Fruit fly (Drosophila melanogaster): ENCODE data around the gene Sox21b.

The Sox21b gene

DNA sequence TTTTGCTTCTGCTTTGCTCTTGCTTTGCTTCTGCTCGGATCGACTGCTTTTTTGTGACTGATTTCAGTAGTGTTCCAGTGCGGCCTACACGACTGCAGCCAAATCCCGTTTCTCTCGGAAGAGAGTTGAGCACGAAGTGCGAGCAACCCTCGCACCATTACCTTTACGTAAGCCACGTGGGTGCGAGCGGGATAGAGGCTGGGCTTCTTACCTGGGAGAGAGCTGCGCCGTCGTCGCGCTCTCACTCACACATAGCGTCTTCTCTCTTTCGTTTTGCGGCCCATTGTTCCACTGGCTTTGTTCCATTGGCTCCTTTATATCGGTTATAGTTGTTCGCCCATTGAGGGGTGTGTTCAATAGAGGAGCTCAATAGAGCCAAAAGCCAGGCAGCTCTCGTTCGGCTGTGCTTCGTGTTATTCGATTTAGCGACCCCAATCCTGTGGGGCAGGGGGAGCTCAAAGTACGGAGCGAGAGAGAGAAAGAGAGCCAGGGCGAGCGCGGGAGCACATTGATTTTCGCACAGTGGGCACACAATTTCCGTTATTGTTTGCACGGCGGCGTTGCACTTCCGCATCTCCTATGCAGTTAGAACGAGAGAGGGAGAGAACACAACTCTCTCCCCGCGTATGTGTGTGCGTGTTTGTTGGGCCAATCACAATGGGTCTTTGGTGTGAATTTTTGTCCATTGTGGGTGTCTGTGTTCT lies 46.5 kb upstream of the Sox21b start (continued):
- TF ChIP-seq tio (GFP tag; optimal IDR thresholded peaks at IDR 0.05) (no peak), Opbp (GFP tag; IDR thresholded peaks at IDR 0.05; ENCODE audit: partially characterized antibody) (peak; percentile 32; the same call in 1 of the 3 replicates), tll (GFP tag; optimal IDR thresholded peaks at IDR 0.05) (peak; percentile 23 to 53), CG1603 (tag; optimal IDR thresholded peaks at IDR 0.05) (no peak), pros (GFP tag; optimal IDR thresholded peaks at IDR 0.05) (peak; percentile 79), Nf-YA (GFP tag; IDR thresholded peaks at IDR 0.05) (peak; percentile 87), Adf1 (GFP tag; IDR thresholded peaks at IDR 0.05) (peak; percentile 93), Stat92E (GFP tag; optimal IDR thresholded peaks at IDR 0.05) (peak in 1 of 3 experiments; percentile 54), slp2 (GFP tag; optimal IDR thresholded peaks at IDR 0.05) (no peak), Hr3 (GFP tag; optimal IDR thresholded peaks at IDR 0.05) (no peak), CG3163 (GFP tag; optimal IDR thresholded peaks at IDR 0.05) (no peak), CG8924 (tag; optimal IDR thresholded peaks at IDR 0.05) (peak; percentile 6), Jarid2 (GFP tag; optimal IDR thresholded peaks at IDR 0.05) (peak; percentile 76), hkb (optimal IDR thresholded peaks at IDR 0.05) (no peak), hkb (GFP tag; IDR thresholded peaks at IDR 0.05) (peak; percentile 51; the same call in 1 of the 2 replicates), aop (GFP tag; IDR thresholded peaks at IDR 0.05) (0 out of 2 replicates have a peak, but pooled peaks have one; percentile 20), CoRest (tag; optimal IDR thresholded peaks at IDR 0.05) (peak; percentile 58), Drgx (GFP tag; IDR thresholded peaks at IDR 0.05) (0 out of 2 replicates have a peak, but pooled peaks have one; percentile 14), CG15696 (tag; optimal IDR thresholded peaks at IDR 0.05) (no peak), CG12071 (GFP tag; optimal IDR thresholded peaks at IDR 0.05) (no peak), Deaf1 (tag; optimal IDR thresholded peaks at IDR 0.05) (peak; percentile 98), so (GFP tag; IDR thresholded peaks at IDR 0.05) (peak; percentile 34; the same call in 1 of the 3 replicates), Nf-YC (tag; optimal IDR thresholded peaks at IDR 0.05) (peak; percentile 99), CG31224 (GFP tag; IDR thresholded peaks at IDR 0.05) (no peak), Awh (GFP tag; IDR thresholded peaks at IDR 0.05) (no peak), fd64A (GFP tag; optimal IDR thresholded peaks at IDR 0.05) (no peak), Scr (GFP tag; IDR thresholded peaks at IDR 0.05; ENCODE audit: partially characterized antibody) (peak; percentile 33; the same call in 1 of the 2 replicates), CG34224 (GFP tag; IDR thresholded peaks at IDR 0.05; ENCODE audit: partially characterized antibody) (peak; percentile 19; the same call in 1 of the 3 replicates), CG30403 (GFP tag; optimal IDR thresholded peaks at IDR 0.05) (no peak), cg (GFP tag; optimal IDR thresholded peaks at IDR 0.05) (peak; percentile 84), CG12769 (tag; optimal IDR thresholded peaks at IDR 0.05) (peak; percentile 9), jing (GFP tag; optimal IDR thresholded peaks at IDR 0.05) (peak; percentile 51), D (optimal IDR thresholded peaks at IDR 0.05) (peak; percentile 100), D (GFP tag; optimal IDR thresholded peaks at IDR 0.05) (peak; percentile 98), crp (GFP tag; optimal IDR thresholded peaks at IDR 0.05) (no peak), CG14050 (GFP tag; IDR thresholded peaks at IDR 0.05) (no peak), CG10321 (GFP tag; IDR thresholded peaks at IDR 0.05) (peak; percentile 97), pfk (GFP tag; optimal IDR thresholded peaks at IDR 0.05) (peak; percentile 29), yki (optimal IDR thresholded peaks at IDR 0.05) (peak; percentile 38), ewg (GFP tag; optimal IDR thresholded peaks at IDR 0.05) (peak; percentile 87), Side (GFP tag; optimal IDR thresholded peaks at IDR 0.05) (peak; percentile 1), Fer3 (tag; optimal IDR thresholded peaks at IDR 0.05) (no peak), jumu (GFP tag; optimal IDR thresholded peaks at IDR 0.05) (no peak), CG12391 (tag; optimal IDR thresholded peaks at IDR 0.05) (peak; percentile 1), nmo (GFP tag; optimal IDR thresholded peaks at IDR 0.05) (peak; percentile 2), Trl (optimal IDR thresholded peaks at IDR 0.05) (peak; percentile 84 to 85), Trl (GFP tag; optimal IDR thresholded peaks at IDR 0.05) (peak; percentile 60), cad (GFP tag; optimal IDR thresholded peaks at IDR 0.05) (peak; percentile 10), vvl (GFP tag; IDR thresholded peaks at IDR 0.05) (no peak)
